Fruit fly (Drosophila melanogaster) whole organism, embryonic: Measurements from ENCODE around the gene Rbf2.

ENCODE experiments used
- Adf1 ChIP-seq: fragments of 200-800 bp; sonication (Bioruptor generic); IDR thresholded peaks from 2 replicates; pipeline ENCODE4 v1.3.6; 2022; ENCODE audit warnings: missing biosample characterization, missing genetic modification characterization
- Atf6 ChIP-seq: fragments of 200-800 bp; sonication (Bioruptor generic); IDR thresholded peaks from 2 replicates; pipeline ENCODE4 v1.3.6; 2022; ENCODE audit warnings: missing biosample characterization, missing genetic modification characterization
- BEAF-32 ChIP-seq: fragments of 200-800 bp; sonication (Bioruptor generic); optimal IDR thresholded peaks from 3 replicates; lab custom pipeline; 2017; ENCODE audit warnings: missing biosample characterization, missing genetic modification characterization, mild to moderate bottlenecking, moderate library complexity, missing genetic modification reagents
- BtbVII ChIP-seq: fragments of 200-800 bp; sonication (Bioruptor generic); optimal IDR thresholded peaks from 3 replicates; lab custom pipeline; 2017; ENCODE audit warnings: missing biosample characterization, mild to moderate bottlenecking, missing genetic modification characterization
- CG11093 ChIP-seq: fragments of 200-800 bp; sonication (Bioruptor generic); IDR thresholded peaks from 3 replicates; pipeline ENCODE4 v1.3.6; 2022; ENCODE audit warnings: missing biosample characterization, missing genetic modification characterization
- CG16863 ChIP-seq: fragments of 200-800 bp; sonication (Bioruptor generic); optimal IDR thresholded peaks from 3 replicates; lab custom pipeline; 2016; ENCODE audit warnings: missing biosample characterization, missing genetic modification characterization
- CG17568 ChIP-seq: fragments of 200-800 bp; sonication (Bioruptor generic); optimal IDR thresholded peaks from 2 replicates; lab custom pipeline; 2018; ENCODE audit warnings: missing biosample characterization, mild to moderate bottlenecking, missing genetic modification characterization, moderate library complexity
- CG17912 ChIP-seq: fragments of 200-800 bp; sonication (Bioruptor generic); optimal IDR thresholded peaks from 2 replicates; lab custom pipeline; 2018; ENCODE audit warnings: missing biosample characterization, mild to moderate bottlenecking, missing genetic modification characterization
- CG18619 ChIP-seq: fragments of 200-800 bp; sonication (Bioruptor generic); optimal IDR thresholded peaks from 3 replicates; lab custom pipeline; 2017; ENCODE audit warnings: missing biosample characterization, mild to moderate bottlenecking, missing genetic modification characterization
- CG2678 ChIP-seq: fragments of 200-800 bp; sonication (Bioruptor generic); optimal IDR thresholded peaks from 3 replicates; lab custom pipeline; 2019; ENCODE audit warnings: missing biosample characterization, mild to moderate bottlenecking, missing genetic modification characterization, moderate library complexity
- CG31224 ChIP-seq: fragments of 200-800 bp; sonication (Bioruptor generic); IDR thresholded peaks from 2 replicates; pipeline ENCODE4 v1.3.6; 2022; ENCODE audit warnings: missing biosample characterization, missing genetic modification characterization
- CG3281 ChIP-seq: fragments of 200-800 bp; sonication (Bioruptor generic); optimal IDR thresholded peaks from 3 replicates; lab custom pipeline; 2017; ENCODE audit warnings: missing biosample characterization, mild to moderate bottlenecking, missing genetic modification characterization
- CG33213 ChIP-seq: fragments of 200-800 bp; sonication (Bioruptor generic); optimal IDR thresholded peaks from 3 replicates; lab custom pipeline; 2016; ENCODE audit warnings: missing biosample characterization, missing genetic modification characterization
- CG3838 ChIP-seq: fragments of 200-800 bp; sonication (Bioruptor generic); optimal IDR thresholded peaks from 3 replicates; lab custom pipeline; 2016; ENCODE audit warnings: missing biosample characterization, missing genetic modification characterization
- CG6175 ChIP-seq: fragments of 200-800 bp; sonication (Bioruptor generic); IDR thresholded peaks from 3 replicates; pipeline ENCODE4 v1.3.6; 2022; ENCODE audit warnings: missing biosample characterization, missing genetic modification characterization
- CG8765 ChIP-seq: fragments of 200-800 bp; sonication (Bioruptor generic); IDR thresholded peaks from 2 replicates; pipeline ENCODE4 v1.3.6; 2022; ENCODE audit warnings: missing biosample characterization, missing genetic modification characterization
- CG9215 ChIP-seq: fragments of 200-800 bp; sonication (Bioruptor generic); IDR thresholded peaks from 2 replicates; pipeline ENCODE4 v1.3.6; 2022; ENCODE audit warnings: missing biosample characterization, missing genetic modification characterization
- CTCF ChIP-seq: fragments of 200-800 bp; sonication (Bioruptor generic); optimal IDR thresholded peaks from 2 replicates; lab custom pipeline; 2017; ENCODE audit warnings: missing biosample characterization, mild to moderate bottlenecking, missing genetic modification characterization, moderate library complexity
- CoRest ChIP-seq: fragments of 200-800 bp; sonication (Bioruptor generic); optimal IDR thresholded peaks from 3 replicates; lab custom pipeline; 2018; ENCODE audit warnings: missing biosample characterization, mild to moderate bottlenecking, missing genetic modification characterization, moderate library complexity
- D ChIP-seq, 2 experiments: fragments of 200-800 bp in 1 of 2; fragments of >200 bp in 1 of 2; sonication (Bioruptor generic) in 1 of 2; optimal IDR thresholded peaks; 2 replicates in 1 of 2; 3 replicates in 1 of 2; lab custom pipeline; 2017; ENCODE audit warnings: mild to moderate bottlenecking in 1 of 2, missing biosample characterization in 1 of 2, missing genetic modification characterization in 1 of 2, missing genetic modification reagents in 1 of 2
- Deaf1 ChIP-seq: fragments of 200-800 bp; optimal IDR thresholded peaks from 3 replicates; lab custom pipeline; 2019; ENCODE audit warnings: missing biosample characterization, mild to moderate bottlenecking, missing genetic modification characterization, moderate library complexity
- Doc2 ChIP-seq: fragments of 200-800 bp; sonication (Bioruptor generic); IDR thresholded peaks from 2 replicates; pipeline ENCODE4 v1.3.6; 2022; ENCODE audit warnings: missing biosample characterization, missing genetic modification characterization
- Doc3 ChIP-seq: fragments of 200-800 bp; sonication (Bioruptor generic); IDR thresholded peaks from 3 replicates; pipeline ENCODE4 v1.3.6; 2022; ENCODE audit warnings: missing biosample characterization, missing genetic modification characterization; ENCODE audit not compliant: partially characterized antibody
- E2f2 ChIP-seq: fragments of 200-800 bp; sonication (Bioruptor generic); IDR thresholded peaks from 2 replicates; pipeline ENCODE4 v1.3.6; 2022; ENCODE audit warnings: missing biosample characterization, missing genetic modification characterization
- Eip74EF ChIP-seq, 2 experiments: fragments of 200-800 bp in 1 of 2; fragments of >200 bp in 1 of 2; sonication (Bioruptor generic) in 1 of 2; optimal IDR thresholded peaks; 2 replicates each; lab custom pipeline; 2017 to 2019; ENCODE audit warnings: missing biosample characterization in 2 of 2, missing genetic modification characterization in 2 of 2, mild to moderate bottlenecking in 1 of 2, moderate library complexity in 1 of 2
- Fer2 ChIP-seq: fragments of 200-800 bp; sonication (Bioruptor generic); optimal IDR thresholded peaks from 2 replicates; lab custom pipeline; 2018; ENCODE audit warnings: missing biosample characterization, mild to moderate bottlenecking, missing genetic modification characterization, moderate library complexity
- Fer3 ChIP-seq: fragments of 200-800 bp; sonication (Bioruptor generic); optimal IDR thresholded peaks from 2 replicates; lab custom pipeline; 2018; ENCODE audit warnings: missing biosample characterization, mild to moderate bottlenecking, missing genetic modification characterization, moderate library complexity
- Hr51 ChIP-seq, 2 experiments: fragments of 200-800 bp; sonication (Bioruptor generic); optimal IDR thresholded peaks; 2 replicates in 1 of 2; 3 replicates in 1 of 2; lab custom pipeline; 2016 to 2018; ENCODE audit warnings: missing biosample characterization in 2 of 2, missing genetic modification characterization in 2 of 2, mild to moderate bottlenecking in 1 of 2, moderate library complexity in 1 of 2
- MTF-1 ChIP-seq: fragments of 200-800 bp; sonication (Bioruptor generic); optimal IDR thresholded peaks from 2 replicates; lab custom pipeline; 2018; ENCODE audit warnings: missing biosample characterization, mild to moderate bottlenecking, missing genetic modification characterization, borderline replicate concordance
- Mrtf ChIP-seq: fragments of 200-800 bp; sonication (Bioruptor generic); IDR thresholded peaks from 3 replicates; pipeline ENCODE4 v1.3.6; 2022; ENCODE audit warnings: missing biosample characterization, missing genetic modification characterization
- NC2β ChIP-seq: fragments of 200-800 bp; sonication (Bioruptor generic); optimal IDR thresholded peaks from 2 replicates; lab custom pipeline; 2016; ENCODE audit warnings: missing biosample characterization, missing genetic modification characterization
- Pdp1 ChIP-seq, 2 experiments: fragments of 200-800 bp; sonication (Bioruptor generic); optimal IDR thresholded peaks; 3 replicates each; lab custom pipeline; 2016; ENCODE audit warnings: missing biosample characterization in 2 of 2, missing genetic modification characterization in 2 of 2, mild to moderate bottlenecking in 1 of 2, moderate library complexity in 1 of 2
- Scr ChIP-seq: fragments of 200-800 bp; sonication (Bioruptor generic); IDR thresholded peaks from 2 replicates; pipeline ENCODE4 v1.3.6; 2022; ENCODE audit warnings: missing biosample characterization, missing genetic modification characterization; ENCODE audit not compliant: partially characterized antibody
- Sin3A ChIP-seq: fragments of >200 bp; optimal IDR thresholded peaks from 2 replicates; lab custom pipeline; 2018
- Tbp ChIP-seq: fragments of >200 bp; optimal IDR thresholded peaks from 2 replicates; lab custom pipeline; 2018; ENCODE audit warnings: missing biosample characterization, missing genetic modification characterization
- ap ChIP-seq: fragments of 200-800 bp; sonication (Bioruptor generic); IDR thresholded peaks from 2 replicates; pipeline ENCODE4 v1.3.6; 2022; ENCODE audit warnings: missing biosample characterization, missing genetic modification characterization
- cas ChIP-seq: fragments of 200-800 bp; sonication (Bioruptor generic); IDR thresholded peaks from 2 replicates; pipeline ENCODE4 v1.3.6; 2022; ENCODE audit warnings: missing biosample characterization, missing genetic modification characterization
- dan ChIP-seq: fragments of 200-800 bp; sonication (Bioruptor generic); IDR thresholded peaks from 2 replicates; pipeline ENCODE4 v1.3.6; 2022; ENCODE audit warnings: missing biosample characterization, missing genetic modification characterization
- exex ChIP-seq: fragments of 200-800 bp; sonication (Bioruptor generic); optimal IDR thresholded peaks from 4 replicates; lab custom pipeline; 2018; ENCODE audit warnings: missing biosample characterization, mild to moderate bottlenecking, missing genetic modification characterization, moderate library complexity
- eyg ChIP-seq: fragments of 200-800 bp; sonication (Bioruptor generic); optimal IDR thresholded peaks from 3 replicates; lab custom pipeline; 2016; ENCODE audit warnings: missing biosample characterization, missing genetic modification characterization
- gem ChIP-seq: fragments of 200-800 bp; sonication (Bioruptor generic); optimal IDR thresholded peaks from 2 replicates; lab custom pipeline; 2019; ENCODE audit warnings: missing biosample characterization, mild to moderate bottlenecking, missing genetic modification characterization, moderate library complexity
- kah ChIP-seq: fragments of 200-800 bp; sonication (Bioruptor generic); optimal IDR thresholded peaks from 2 replicates; lab custom pipeline; 2018; ENCODE audit warnings: missing biosample characterization, mild to moderate bottlenecking, missing genetic modification characterization
- lov ChIP-seq, 2 experiments: fragments of 200-800 bp in 1 of 2; fragments of >200 bp in 1 of 2; sonication (Bioruptor generic) in 1 of 2; IDR thresholded peaks in 1 of 2; optimal IDR thresholded peaks in 1 of 2; 2 replicates in 1 of 2; 3 replicates in 1 of 2; pipeline versions ENCODE4 v1.3.6 to Lab custom; 2017 to 2022; ENCODE audit warnings: missing biosample characterization in 1 of 2, missing genetic modification characterization in 1 of 2
- mld ChIP-seq: fragments of 200-800 bp; sonication (Bioruptor generic); IDR thresholded peaks from 3 replicates; pipeline ENCODE4 v1.3.6; 2022; ENCODE audit warnings: missing biosample characterization, missing genetic modification characterization; ENCODE audit not compliant: partially characterized antibody
- phol ChIP-seq: fragments of 200-800 bp; sonication (Bioruptor generic); optimal IDR thresholded peaks from 3 replicates; lab custom pipeline; 2018; ENCODE audit warnings: missing biosample characterization, mild to moderate bottlenecking, missing genetic modification characterization, moderate library complexity
- repo ChIP-seq: fragments of 200-800 bp; sonication (Bioruptor generic); optimal IDR thresholded peaks from 2 replicates; lab custom pipeline; 2016; ENCODE audit warnings: missing biosample characterization, missing genetic modification characterization
- row ChIP-seq: fragments of 200-800 bp; sonication (Bioruptor generic); IDR thresholded peaks from 3 replicates; pipeline ENCODE4 v1.3.6; 2022; ENCODE audit warnings: missing biosample characterization, missing genetic modification characterization
- sisA ChIP-seq: fragments of 200-800 bp; sonication (Bioruptor generic); IDR thresholded peaks from 2 replicates; pipeline ENCODE4 v1.3.6; 2022; ENCODE audit warnings: missing biosample characterization, missing genetic modification characterization
- tx ChIP-seq: fragments of 200-800 bp; sonication (Bioruptor generic); optimal IDR thresholded peaks from 2 replicates; lab custom pipeline; 2016; ENCODE audit warnings: missing biosample characterization, missing genetic modification characterization

Gene Rbf2

dm6 chr3R:16004691-16005474 lies 39.6 kb downstream of the Rbf2 start (continued):
- TF ChIP-seq Fer3 (tag; lab: Kevin White, UChicago) = peak; percentile 1
- TF ChIP-seq tx (GFP tag; lab: Kevin White, UChicago) = no peak
- no peak for TF ChIP-seq CG8765 (GFP tag; lab: Robert Waterston, UW)
- TF ChIP-seq Sin3A (lab: Kevin White, UChicago) = no peak
- peak; percentile 41 for TF ChIP-seq CG3838 (GFP tag; lab: Kevin White, UChicago)
- TF ChIP-seq repo = no peak
- peak; percentile 29 for TF ChIP-seq CG3281 (GFP tag; lab: Kevin White, UChicago)
- TF ChIP-seq gem = peak; percentile 2
- no peak for TF ChIP-seq Fer2
- no peak for TF ChIP-seq CoRest
- no peak for TF ChIP-seq D (optimal IDR thresholded peaks at IDR 0.05; lab: Kevin White, UChicago)
- no peak for TF ChIP-seq D (GFP tag; optimal IDR thresholded peaks at IDR 0.05; lab: Kevin White, UChicago)
- no peak for TF ChIP-seq Eip74EF (GFP tag; optimal IDR thresholded peaks at IDR 0.05; lab: Kevin White, UChicago)
- peak; percentile 50 for TF ChIP-seq BtbVII (GFP tag; lab: Kevin White, UChicago)
- peak; percentile 16; the same call in 1 of the 2 replicates for TF ChIP-seq Adf1 (GFP tag; lab: Robert Waterston, UW)
- TF ChIP-seq ap (GFP tag; lab: Robert Waterston, UW) = no peak
- TF ChIP-seq eyg (GFP tag; lab: Kevin White, UChicago) = no peak
- no peak for TF ChIP-seq dan (GFP tag; lab: Robert Waterston, UW)
- TF ChIP-seq CG6175 (GFP tag; lab: Robert Waterston, UW) = peak; percentile 74; the same call in 2 of the 3 replicates
- no peak for TF ChIP-seq Doc3 (GFP tag; lab: Robert Waterston, UW)
- TF ChIP-seq sisA (GFP tag; lab: Robert Waterston, UW) = no peak
- TF ChIP-seq Mrtf (GFP tag; lab: Robert Waterston, UW) = no peak
- TF ChIP-seq Hr51 (GFP tag; optimal IDR thresholded peaks at IDR 0.05; lab: Kevin White, UChicago) = no peak
- TF ChIP-seq CG16863 (GFP tag; lab: Kevin White, UChicago) = no peak
- peak; percentile 62 for TF ChIP-seq CG2678 (tag; lab: Kevin White, UChicago)
- 0 out of 2 replicates have a peak, but pooled peaks have one; percentile 22 for TF ChIP-seq Scr (GFP tag; lab: Robert Waterston, UW)
- TF ChIP-seq CG31224 (GFP tag; lab: Robert Waterston, UW) = no peak
- no peak for TF ChIP-seq CG11093 (GFP tag; lab: Robert Waterston, UW)
- TF ChIP-seq E2f2 (GFP tag; lab: Robert Waterston, UW) = no peak
- TF ChIP-seq CG9215 (GFP tag; lab: Robert Waterston, UW) = no peak
- no peak for TF ChIP-seq Doc2 (GFP tag; lab: Robert Waterston, UW)
- TF ChIP-seq CG17912 = peak; percentile 57
- TF ChIP-seq Pdp1 (GFP tag; optimal IDR thresholded peaks at IDR 0.05; lab: Kevin White, UChicago) = peak in 1 of 2 experiments; percentile 67
- TF ChIP-seq MTF-1 (GFP tag; lab: Kevin White, UChicago) = peak; percentile 12
- TF ChIP-seq row (GFP tag; lab: Robert Waterston, UW) = no peak
- peak; percentile 39; the same call in 1 of the 2 replicates for TF ChIP-seq Atf6 (GFP tag; lab: Robert Waterston, UW)
- no peak for TF ChIP-seq NC2β (GFP tag; lab: Kevin White, UChicago)
- peak; percentile 6 for TF ChIP-seq kah (GFP tag; lab: Kevin White, UChicago)
- TF ChIP-seq BEAF-32 = no peak
- no peak for TF ChIP-seq CG18619
- peak; percentile 66 for TF ChIP-seq Deaf1
- no peak for TF ChIP-seq CTCF (GFP tag; lab: Kevin White, UChicago)
- peak; percentile 51 for TF ChIP-seq CG17568 (GFP tag; lab: Kevin White, UChicago)
- no peak for TF ChIP-seq cas (GFP tag; lab: Robert Waterston, UW)
- TF ChIP-seq exex (tag; lab: Kevin White, UChicago) = peak; percentile 87
- no peak for TF ChIP-seq CG33213 (GFP tag; lab: Kevin White, UChicago)
- no peak for TF ChIP-seq Tbp (GFP tag; lab: Kevin White, UChicago)
- TF ChIP-seq lov (optimal IDR thresholded peaks at IDR 0.05; lab: Kevin White, UChicago) = no peak
- no peak for TF ChIP-seq lov (GFP tag; IDR thresholded peaks at IDR 0.05; lab: Robert Waterston, UW)
- TF ChIP-seq mld (GFP tag; lab: Robert Waterston, UW) = no peak
- TF ChIP-seq phol (tag; lab: Kevin White, UChicago) = peak; percentile 6
